Fruit fly (Drosophila melanogaster) whole organism, adult: ENCODE data around the gene eRF1.

ENCODE experiments used
- CG11617 ChIP-seq: fragments of 200-800 bp; sonication (Bioruptor generic); optimal IDR thresholded peaks from 2 replicates; lab custom pipeline; 2017; ENCODE audit warnings: mild to moderate bottlenecking, missing biosample characterization, missing genetic modification reagents, missing genetic modification characterization
- CG12768 ChIP-seq: fragments of 200-800 bp; sonication (Bioruptor generic); optimal IDR thresholded peaks from 2 replicates; lab custom pipeline; 2017; ENCODE audit warnings: missing biosample characterization, missing genetic modification characterization, mild to moderate bottlenecking, moderate library complexity, missing genetic modification reagents
- CG14711 ChIP-seq: fragments of 200-800 bp; sonication (Bioruptor generic); optimal IDR thresholded peaks from 2 replicates; lab custom pipeline; 2018; ENCODE audit warnings: missing biosample characterization, mild to moderate bottlenecking, missing genetic modification characterization, moderate library complexity
- CG1620 ChIP-seq: fragments of 200-800 bp; sonication (Bioruptor generic); optimal IDR thresholded peaks from 2 replicates; lab custom pipeline; 2016; ENCODE audit warnings: missing biosample characterization, missing genetic modification characterization
- CG33017 ChIP-seq: fragments of 200-800 bp; sonication (Bioruptor generic); optimal IDR thresholded peaks from 2 replicates; lab custom pipeline; 2018; ENCODE audit warnings: missing biosample characterization, mild to moderate bottlenecking, missing genetic modification characterization, moderate library complexity
- CG5204 ChIP-seq: fragments of 200-800 bp; sonication (Bioruptor generic); optimal IDR thresholded peaks from 2 replicates; lab custom pipeline; 2016; ENCODE audit warnings: missing biosample characterization, missing genetic modification characterization
- CG7045 ChIP-seq: fragments of 200-800 bp; sonication (Bioruptor generic); optimal IDR thresholded peaks from 2 replicates; lab custom pipeline; 2017; ENCODE audit warnings: missing biosample characterization, mild to moderate bottlenecking, missing genetic modification characterization
- CG7101 ChIP-seq: fragments of 200-800 bp; sonication (Bioruptor generic); optimal IDR thresholded peaks from 2 replicates; lab custom pipeline; 2018; ENCODE audit warnings: missing biosample characterization, mild to moderate bottlenecking, missing genetic modification characterization, moderate library complexity
- Clk ChIP-seq: fragments of 200-800 bp; sonication (Bioruptor generic); optimal IDR thresholded peaks from 2 replicates; lab custom pipeline; 2017; ENCODE audit warnings: missing biosample characterization, missing genetic modification characterization
- Crg-1 ChIP-seq: fragments of 200-800 bp; sonication (Bioruptor generic); optimal IDR thresholded peaks from 2 replicates; lab custom pipeline; 2016; ENCODE audit warnings: missing biosample characterization, missing genetic modification characterization
- Hr96 ChIP-seq: fragments of 200-800 bp; sonication (Bioruptor generic); optimal IDR thresholded peaks from 2 replicates; lab custom pipeline; 2016; ENCODE audit warnings: missing biosample characterization, missing genetic modification characterization
- Mnt ChIP-seq: fragments of 200-800 bp; sonication (Bioruptor generic); optimal IDR thresholded peaks from 2 replicates; lab custom pipeline; 2016; ENCODE audit warnings: missing biosample characterization, mild to moderate bottlenecking, missing genetic modification characterization
- bab1 ChIP-seq: fragments of 200-800 bp; sonication (Bioruptor generic); optimal IDR thresholded peaks from 3 replicates; lab custom pipeline; 2019; ENCODE audit warnings: missing biosample characterization, mild to moderate bottlenecking, missing genetic modification characterization, moderate library complexity
- cic ChIP-seq: fragments of 200-800 bp; sonication (Bioruptor generic); optimal IDR thresholded peaks from 2 replicates; lab custom pipeline; 2017; ENCODE audit warnings: missing biosample characterization, mild to moderate bottlenecking, missing genetic modification characterization, moderate library complexity
- cnc ChIP-seq, 2 experiments: fragments of >200 bp; optimal IDR thresholded peaks; 2 replicates each; lab custom pipeline; 2017
- kay ChIP-seq: fragments of 200-800 bp; sonication (Bioruptor generic); peaks from one replicate; lab custom pipeline; 2016; ENCODE audit warnings: missing biosample characterization, missing genetic modification characterization, borderline replicate concordance
- ovo ChIP-seq: fragments of 200-800 bp; sonication (Bioruptor generic); optimal IDR thresholded peaks from 2 replicates; lab custom pipeline; 2016; ENCODE audit warnings: missing biosample characterization, missing genetic modification characterization
- pad ChIP-seq: fragments of 200-800 bp; sonication (Bioruptor generic); optimal IDR thresholded peaks from 3 replicates; lab custom pipeline; 2017; ENCODE audit warnings: missing biosample characterization, missing genetic modification characterization, mild to moderate bottlenecking, moderate library complexity, missing genetic modification reagents
- tj ChIP-seq: fragments of 200-800 bp; sonication (Bioruptor generic); optimal IDR thresholded peaks from 3 replicates; lab custom pipeline; 2017; ENCODE audit warnings: missing biosample characterization, mild to moderate bottlenecking, missing genetic modification characterization, moderate library complexity
- toe ChIP-seq: fragments of 200-800 bp; sonication (Bioruptor generic); optimal IDR thresholded peaks from 2 replicates; lab custom pipeline; 2016; ENCODE audit warnings: missing biosample characterization, missing genetic modification characterization

eRF1 gene

DNA sequence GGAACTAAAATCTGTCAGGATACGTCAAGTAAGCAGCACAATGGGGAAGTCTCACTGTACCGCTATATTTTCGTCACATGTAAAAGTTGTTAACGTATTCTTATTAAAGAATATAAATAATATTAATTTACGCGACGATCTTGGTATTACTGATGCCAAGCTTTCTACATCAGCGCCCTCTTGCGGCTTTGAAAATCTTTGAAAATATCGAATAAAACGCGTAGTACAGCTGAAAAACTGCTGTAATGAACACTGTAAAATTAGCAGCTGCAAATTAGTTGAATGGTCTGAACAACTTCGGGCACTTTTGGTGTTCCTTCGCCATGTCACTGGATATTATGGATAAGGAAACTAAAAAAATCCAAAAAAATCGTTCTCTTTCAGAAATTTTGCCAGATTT, 28.1 kb upstream of the eRF1 start:
- TF ChIP-seq kay (GFP tag; lab: Kevin White, UChicago) = no peak
- no peak for TF ChIP-seq CG12768 (GFP tag; lab: Kevin White, UChicago)

DNA sequence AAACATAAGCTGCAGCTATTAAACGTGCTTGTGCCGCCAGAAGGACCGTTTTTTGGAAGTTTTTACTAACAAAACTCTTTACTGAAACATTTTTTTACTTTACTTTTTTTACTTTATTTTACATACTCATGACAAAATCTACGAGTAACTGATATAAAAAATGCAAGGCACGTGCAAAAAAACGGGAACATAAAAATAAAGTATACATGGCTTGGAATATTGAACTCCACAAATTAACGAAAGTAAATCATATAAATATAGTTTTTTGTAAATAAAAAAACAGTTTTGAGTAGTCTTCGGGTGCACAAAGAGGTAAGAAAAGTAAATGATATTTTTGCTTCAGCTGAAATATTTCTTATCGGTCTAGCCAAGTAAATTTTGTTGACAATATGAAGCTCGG, 27.5 kb upstream of the eRF1 start, which contains the start of gene Spn77Bb:
TSS of gene Spn77Bb (plus strand) at position 301 of the 400 bp plus-strand sequence.
- TF ChIP-seq Hr96 (GFP tag; lab: Kevin White, UChicago) = no peak
- no peak for TF ChIP-seq toe (GFP tag; lab: Kevin White, UChicago)

DNA sequence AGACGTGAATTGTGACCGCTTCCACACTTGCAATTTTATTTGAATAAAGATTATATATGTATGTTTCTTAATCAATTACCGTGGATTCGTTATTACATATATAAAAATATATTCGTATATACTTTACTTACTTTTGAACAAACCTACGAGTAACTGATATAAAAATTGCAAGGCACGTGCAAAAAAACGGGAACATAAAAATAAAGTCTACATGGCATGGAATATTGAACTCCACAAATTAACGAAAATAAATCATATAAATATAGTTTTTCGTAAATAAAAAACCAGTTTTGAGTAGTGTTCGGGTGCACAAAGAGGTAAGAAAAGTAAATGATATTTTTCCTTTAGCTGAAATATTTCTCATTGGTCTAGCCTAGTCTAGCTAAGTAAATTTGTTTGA, 5.8 kb upstream of the eRF1 start, which contains the start of gene Spn77Bc:
TSS of gene Spn77Bc (plus strand) at position 301 of the 400 bp plus-strand sequence.
- TF ChIP-seq CG11617 (GFP tag; lab: Kevin White, UChicago) (no peak), Mnt (GFP tag; lab: Kevin White, UChicago) (no peak), CG33017 (tag; lab: Kevin White, UChicago) (no peak), CG1620 (GFP tag; lab: Kevin White, UChicago) (no peak), CG7101 (tag; lab: Kevin White, UChicago) (no peak), CG5204 (GFP tag; lab: Kevin White, UChicago) (no peak), tj (GFP tag; lab: Kevin White, UChicago) (no peak), CG12768 (GFP tag; lab: Kevin White, UChicago) (no peak), Hr96 (GFP tag; lab: Kevin White, UChicago) (no peak), cnc (optimal IDR thresholded peaks at IDR 0.05; lab: Kevin White, UChicago) (no peak), pad (GFP tag; lab: Kevin White, UChicago) (no peak)

DNA sequence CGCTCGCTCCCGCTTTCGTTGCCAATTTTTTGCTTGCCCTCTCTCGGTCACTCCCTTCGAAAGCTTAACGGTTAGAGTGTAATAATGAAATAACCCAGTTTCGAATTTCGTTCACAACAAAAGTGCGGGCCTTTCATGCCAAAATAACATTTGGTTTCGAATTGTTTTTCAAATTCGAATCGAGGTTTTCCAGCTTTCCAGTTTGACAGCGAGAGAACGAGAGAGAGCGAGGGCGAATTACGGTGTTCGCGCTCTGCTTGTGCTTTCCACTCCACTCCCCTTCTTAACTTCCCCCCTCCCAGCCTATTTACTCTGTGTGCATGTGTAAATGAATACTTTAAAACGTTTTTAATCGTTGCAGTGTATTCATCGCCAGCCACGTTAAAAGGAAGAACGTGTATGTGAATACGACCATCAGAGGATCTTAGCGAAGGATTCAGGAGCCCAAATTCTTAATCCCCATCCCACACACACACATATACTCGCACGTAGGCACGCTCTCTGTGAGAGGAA, 482 bp downstream of the eRF1 start:
- TF ChIP-seq CG33017 (tag; lab: Kevin White, UChicago) = no peak
- peak; percentile 93 for TF ChIP-seq pad (GFP tag; lab: Kevin White, UChicago)

DNA sequence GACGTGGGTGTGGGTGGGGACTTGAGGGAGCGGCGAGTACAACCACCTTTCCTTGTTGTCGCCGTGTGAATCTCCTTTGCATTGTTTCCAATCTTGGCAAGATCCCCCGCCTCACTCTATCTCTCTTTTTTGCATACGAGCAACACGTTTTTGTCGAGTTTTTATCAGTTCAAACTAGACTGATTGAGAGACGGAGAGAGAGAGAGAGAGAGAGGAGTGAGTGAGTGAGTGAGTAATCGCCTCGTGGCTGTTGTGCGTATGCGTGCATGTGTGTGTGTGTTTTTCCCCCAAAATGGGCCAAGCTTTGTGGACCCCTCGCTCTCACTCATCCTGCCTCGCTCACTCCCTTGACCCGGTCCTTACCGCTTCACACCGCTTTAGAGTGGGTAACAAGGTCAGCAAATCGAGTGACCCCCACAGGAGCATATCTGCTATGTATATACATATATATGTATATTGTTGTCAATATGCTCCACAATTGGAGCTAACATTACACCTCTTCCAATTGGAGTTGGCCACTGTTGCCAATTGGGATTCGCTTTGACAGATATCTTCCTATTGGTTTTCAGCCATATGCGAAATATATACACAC, 1.3 kb downstream of the eRF1 start:
- no peak for TF ChIP-seq CG7045 (GFP tag; lab: Kevin White, UChicago)
- no peak for TF ChIP-seq Hr96 (GFP tag; lab: Kevin White, UChicago)
- TF ChIP-seq cnc (optimal IDR thresholded peaks at IDR 0.05; lab: Kevin White, UChicago) = no peak
- TF ChIP-seq CG14711 = no peak
- TF ChIP-seq Crg-1 (GFP tag; lab: Kevin White, UChicago) = no peak
- peak; percentile 92 for TF ChIP-seq kay (GFP tag; lab: Kevin White, UChicago)
- TF ChIP-seq CG12768 (GFP tag; lab: Kevin White, UChicago) = no peak
- TF ChIP-seq CG11617 (GFP tag; lab: Kevin White, UChicago) = no peak
- no peak for TF ChIP-seq pad (GFP tag; lab: Kevin White, UChicago)
- TF ChIP-seq cic (GFP tag; lab: Kevin White, UChicago) = no peak
- no peak for TF ChIP-seq CG7101 (tag; lab: Kevin White, UChicago)
- no peak for TF ChIP-seq ovo (GFP tag; lab: Kevin White, UChicago)
- TF ChIP-seq Mnt (GFP tag; lab: Kevin White, UChicago) = peak; percentile 52
- TF ChIP-seq CG33017 (tag; lab: Kevin White, UChicago) = no peak
- no peak for TF ChIP-seq CG1620 (GFP tag; lab: Kevin White, UChicago)
- TF ChIP-seq Clk (GFP tag; lab: Kevin White, UChicago) = no peak

DNA sequence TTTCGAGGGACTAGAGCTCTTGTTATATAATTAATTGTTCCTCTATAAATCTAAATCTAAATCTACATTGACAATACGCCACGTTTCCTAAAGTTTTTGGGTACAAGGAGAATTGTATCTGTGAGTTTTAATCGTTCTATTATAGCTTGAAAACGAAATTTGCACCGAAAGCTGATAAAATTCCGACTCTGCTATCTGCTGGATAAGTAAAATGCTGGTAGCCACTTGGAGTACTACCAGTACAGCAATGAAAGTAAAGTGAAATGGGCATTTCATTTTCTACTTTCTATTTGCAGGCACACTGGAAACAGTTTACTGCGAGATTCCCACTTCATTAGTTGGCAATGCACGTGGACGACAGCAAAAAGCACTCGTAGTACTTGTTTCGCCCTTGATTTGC, 5.0 kb downstream of the eRF1 start, which contains the start of gene CG5618:
TSS of gene CG5618 (plus strand) at position 301 of the 400 bp plus-strand sequence.
- no peak for TF ChIP-seq Hr96 (GFP tag; lab: Kevin White, UChicago)
- TF ChIP-seq CG11617 (GFP tag; lab: Kevin White, UChicago) = no peak
- no peak for TF ChIP-seq pad (GFP tag; lab: Kevin White, UChicago)
- TF ChIP-seq Clk (GFP tag; lab: Kevin White, UChicago) = no peak
- no peak for TF ChIP-seq Mnt (GFP tag; lab: Kevin White, UChicago)
- no peak for TF ChIP-seq Crg-1 (GFP tag; lab: Kevin White, UChicago)
- no peak for TF ChIP-seq kay (GFP tag; lab: Kevin White, UChicago)
- no peak for TF ChIP-seq cic (GFP tag; lab: Kevin White, UChicago)
- no peak for TF ChIP-seq CG33017 (tag; lab: Kevin White, UChicago)
- no peak for TF ChIP-seq tj (GFP tag; lab: Kevin White, UChicago)

DNA sequence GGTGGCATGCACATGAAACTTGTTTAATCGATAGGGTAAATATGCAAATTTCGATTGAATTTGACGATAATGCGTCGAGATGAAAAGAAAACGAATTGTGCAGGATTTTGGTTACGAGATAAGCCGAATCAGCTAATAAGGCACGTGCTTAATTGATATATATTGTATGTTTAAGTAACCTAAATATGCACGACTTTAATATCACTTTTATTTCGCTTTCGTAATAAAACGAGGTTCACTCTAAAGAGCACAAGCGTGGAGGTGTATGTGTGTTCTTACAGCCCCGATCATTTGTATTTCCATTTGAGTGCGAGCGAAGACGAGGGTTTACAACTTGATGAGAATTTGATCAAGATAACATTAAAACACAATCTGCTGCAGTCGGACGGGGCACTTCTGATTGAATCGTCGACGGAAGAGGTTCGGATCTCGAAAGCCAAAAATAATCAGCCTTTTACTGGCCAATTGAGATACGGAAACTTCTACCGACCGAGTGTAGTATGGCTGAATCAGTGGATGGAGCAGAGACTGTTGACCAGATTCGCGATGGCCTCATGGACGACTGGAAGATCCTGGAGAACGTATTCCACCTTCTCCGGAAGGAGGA, 5.7 kb downstream of the eRF1 start:
- TF ChIP-seq CG14711 (peak; percentile 12), kay (GFP tag; lab: Kevin White, UChicago) (peak; percentile 83), tj (GFP tag; lab: Kevin White, UChicago) (peak; percentile 10), CG12768 (GFP tag; lab: Kevin White, UChicago) (peak; percentile 9), CG33017 (tag; lab: Kevin White, UChicago) (peak; percentile 68), Hr96 (GFP tag; lab: Kevin White, UChicago) (no peak), ovo (GFP tag; lab: Kevin White, UChicago) (no peak), CG5204 (GFP tag; lab: Kevin White, UChicago) (no peak), toe (GFP tag; lab: Kevin White, UChicago) (no peak), pad (GFP tag; lab: Kevin White, UChicago) (peak; percentile 19), CG11617 (GFP tag; lab: Kevin White, UChicago) (peak; percentile 43), Crg-1 (GFP tag; lab: Kevin White, UChicago) (no peak), Clk (GFP tag; lab: Kevin White, UChicago) (no peak), CG7045 (GFP tag; lab: Kevin White, UChicago) (peak; percentile 54), CG1620 (GFP tag; lab: Kevin White, UChicago) (no peak), Mnt (GFP tag; lab: Kevin White, UChicago) (peak; percentile 30), CG7101 (tag; lab: Kevin White, UChicago) (peak; percentile 79), bab1 (GFP tag; lab: Kevin White, UChicago) (no peak), cic (GFP tag; lab: Kevin White, UChicago) (peak; percentile 81), cnc (optimal IDR thresholded peaks at IDR 0.05; lab: Kevin White, UChicago) (no peak)
